Worm (Caenorhabditis elegans) whole organism, late embryonic: ENCODE results near the gene srw-90.

ENCODE experiments used
- F13H6.1 ChIP-seq: sonication (generic microtip); optimal IDR thresholded peaks from 2 replicates; lab custom pipeline; 2016; ENCODE audit warnings: missing genetic modification characterization, missing compliant biosample characterization
- K09A11.1 ChIP-seq: sonication (generic microtip); optimal IDR thresholded peaks from 2 replicates; lab custom pipeline; 2017; ENCODE audit warnings: antibody characterized with exemption, mild to moderate bottlenecking, missing genetic modification characterization, missing compliant biosample characterization; ENCODE audit not compliant: insufficient read depth
- Y22D7AL.16 ChIP-seq: sonication (generic microtip); optimal IDR thresholded peaks from 2 replicates; lab custom pipeline; 2016; ENCODE audit warnings: missing genetic modification characterization, missing compliant biosample characterization
- ahr-1 ChIP-seq: sonication (generic microtip); optimal IDR thresholded peaks from 2 replicates; lab custom pipeline; 2016; ENCODE audit warnings: missing genetic modification characterization, missing compliant biosample characterization
- ceh-14 ChIP-seq: sonication (generic microtip); optimal IDR thresholded peaks from 2 replicates; lab custom pipeline; 2016; ENCODE audit warnings: missing genotype, missing genetic modification characterization, missing compliant biosample characterization
- ceh-18 ChIP-seq: sonication (generic microtip); optimal IDR thresholded peaks from 2 replicates; lab custom pipeline; 2016; ENCODE audit warnings: missing genetic modification characterization, missing compliant biosample characterization
- ceh-22 ChIP-seq: sonication (generic microtip); optimal IDR thresholded peaks from 2 replicates; lab custom pipeline; 2017; ENCODE audit warnings: missing biosample characterization, missing genetic modification characterization
- ceh-24 ChIP-seq: sonication (generic microtip); optimal IDR thresholded peaks from 2 replicates; lab custom pipeline; 2016; ENCODE audit warnings: mild to moderate bottlenecking, missing genetic modification characterization, missing compliant biosample characterization
- ceh-30 ChIP-seq: fragments of 150-350 bp; optimal IDR thresholded peaks from 2 replicates; lab custom pipeline; 2014; ENCODE audit warnings: missing biosample characterization, missing genetic modification characterization
- ceh-34 ChIP-seq: sonication (generic microtip); optimal IDR thresholded peaks from 2 replicates; lab custom pipeline; 2016; ENCODE audit warnings: mild to moderate bottlenecking, missing genetic modification characterization, missing compliant biosample characterization
- ceh-48 ChIP-seq: sonication (generic microtip); optimal IDR thresholded peaks from 2 replicates; lab custom pipeline; 2016; ENCODE audit warnings: missing genetic modification characterization, inconsistent platforms, missing compliant biosample characterization
- ceh-6 ChIP-seq: fragments of 200-800 bp; sonication (Bioruptor generic); optimal IDR thresholded peaks from 2 replicates; lab custom pipeline; 2018; ENCODE audit warnings: mild to moderate bottlenecking, missing genetic modification characterization, missing compliant biosample characterization
- che-1 ChIP-seq: sonication (generic microtip); optimal IDR thresholded peaks from 2 replicates; lab custom pipeline; 2016; ENCODE audit warnings: mild to moderate bottlenecking, missing genetic modification characterization, missing compliant biosample characterization
- dmd-4 ChIP-seq: sonication (generic microtip); optimal IDR thresholded peaks from 2 replicates; lab custom pipeline; 2016; ENCODE audit warnings: borderline replicate concordance, missing genetic modification characterization, missing compliant biosample characterization
- dve-1 ChIP-seq: sonication (generic microtip); optimal IDR thresholded peaks from 2 replicates; lab custom pipeline; 2017; ENCODE audit warnings: antibody characterized with exemption, mild to moderate bottlenecking, missing genetic modification characterization, missing compliant biosample characterization
- elt-2 ChIP-seq: sonication (generic microtip); optimal IDR thresholded peaks from 2 replicates; lab custom pipeline; 2016; ENCODE audit warnings: missing genetic modification reagents, missing genetic modification characterization, missing compliant biosample characterization
- elt-4 ChIP-seq: sonication (generic microtip); optimal IDR thresholded peaks from 2 replicates; lab custom pipeline; 2016; ENCODE audit warnings: missing genetic modification characterization, missing compliant biosample characterization
- ets-4 ChIP-seq: sonication (generic microtip); optimal IDR thresholded peaks from 2 replicates; lab custom pipeline; 2016; ENCODE audit warnings: missing genetic modification characterization, missing compliant biosample characterization
- fkh-6 ChIP-seq: sonication (generic microtip); optimal IDR thresholded peaks from 2 replicates; lab custom pipeline; 2016; ENCODE audit warnings: missing genetic modification characterization, missing compliant biosample characterization
- gmeb-2 ChIP-seq: sonication (generic microtip); optimal IDR thresholded peaks from 2 replicates; lab custom pipeline; 2016; ENCODE audit warnings: missing genetic modification characterization, inconsistent platforms, missing compliant biosample characterization
- hlh-13 ChIP-seq: fragments of 200-800 bp; sonication (Bioruptor generic); optimal IDR thresholded peaks from 2 replicates; lab custom pipeline; 2018; ENCODE audit warnings: mild to moderate bottlenecking, missing genetic modification characterization, missing compliant biosample characterization
- hlh-30 ChIP-seq: sonication (generic microtip); optimal IDR thresholded peaks from 2 replicates; lab custom pipeline; 2017; ENCODE audit warnings: antibody characterized with exemption, missing genetic modification characterization, missing compliant biosample characterization; ENCODE audit not compliant: insufficient read depth
- lim-6 ChIP-seq: sonication (generic microtip); optimal IDR thresholded peaks from 2 replicates; lab custom pipeline; 2016; ENCODE audit warnings: missing genetic modification characterization, missing compliant biosample characterization
- lin-11 ChIP-seq: fragments of 200-800 bp; sonication (Bioruptor generic); optimal IDR thresholded peaks from 2 replicates; lab custom pipeline; 2018; ENCODE audit warnings: mild to moderate bottlenecking, missing genetic modification characterization, missing compliant biosample characterization
- madf-2 ChIP-seq: sonication (generic microtip); optimal IDR thresholded peaks from 2 replicates; lab custom pipeline; 2017; ENCODE audit warnings: missing genetic modification characterization, missing compliant biosample characterization
- mec-3 ChIP-seq: sonication (generic microtip); optimal IDR thresholded peaks from 2 replicates; lab custom pipeline; 2016; ENCODE audit warnings: borderline replicate concordance, missing genetic modification characterization, missing compliant biosample characterization
- nfya-1 ChIP-seq: sonication (generic microtip); optimal IDR thresholded peaks from 2 replicates; lab custom pipeline; 2017; ENCODE audit warnings: missing genetic modification characterization, mild to moderate bottlenecking, missing compliant biosample characterization, antibody characterized with exemption, moderate library complexity
- nhr-11 ChIP-seq: fragments of 150-350 bp; optimal IDR thresholded peaks from 2 replicates; lab custom pipeline; 2014; ENCODE audit warnings: missing biosample characterization, missing genetic modification characterization
- odd-2 ChIP-seq: sonication (generic microtip); optimal IDR thresholded peaks from 2 replicates; lab custom pipeline; 2017; ENCODE audit warnings: antibody characterized with exemption, mild to moderate bottlenecking, missing genetic modification characterization, missing compliant biosample characterization
- pha-2 ChIP-seq: sonication (generic microtip); optimal IDR thresholded peaks from 2 replicates; lab custom pipeline; 2017; ENCODE audit warnings: mild to moderate bottlenecking, missing genetic modification characterization, missing compliant biosample characterization
- pha-4 ChIP-seq: fragments of 150-350 bp; optimal IDR thresholded peaks from 2 replicates; lab custom pipeline; 2018; ENCODE audit warnings: missing biosample characterization, missing genetic modification reagents, missing genetic modification characterization
- pqm-1 ChIP-seq: sonication (generic microtip); optimal IDR thresholded peaks from 2 replicates; lab custom pipeline; 2016; ENCODE audit warnings: missing genetic modification characterization, missing compliant biosample characterization
- pros-1 ChIP-seq: fragments of 150-350 bp; optimal IDR thresholded peaks from 2 replicates; lab custom pipeline; 2014; ENCODE audit warnings: missing biosample characterization, missing genetic modification reagents, missing genetic modification characterization
- ref-2 ChIP-seq: sonication (generic microtip); optimal IDR thresholded peaks from 2 replicates; lab custom pipeline; 2016; ENCODE audit warnings: missing genetic modification characterization, missing compliant biosample characterization
- rnt-1 ChIP-seq: sonication (generic microtip); optimal IDR thresholded peaks from 2 replicates; lab custom pipeline; 2016; ENCODE audit warnings: missing genetic modification characterization, missing compliant biosample characterization
- sox-2 ChIP-seq: fragments of 200-800 bp; sonication (Bioruptor generic); IDR thresholded peaks from 2 replicates; pipeline ENCODE4 v1.3.6; 2022; ENCODE audit warnings: missing genetic modification reagents, missing genetic modification characterization, missing compliant biosample characterization
- sox-4 ChIP-seq: sonication (generic microtip); optimal IDR thresholded peaks from 2 replicates; lab custom pipeline; 2017; ENCODE audit warnings: mild to moderate bottlenecking, missing genetic modification characterization, inconsistent platforms, missing compliant biosample characterization
- tbx-2 ChIP-seq: sonication (generic microtip); optimal IDR thresholded peaks from 2 replicates; lab custom pipeline; 2016; ENCODE audit warnings: missing genetic modification characterization, missing compliant biosample characterization
- tbx-7 ChIP-seq: sonication (generic microtip); optimal IDR thresholded peaks from 2 replicates; lab custom pipeline; 2016; ENCODE audit warnings: missing genotype, missing genetic modification characterization, missing compliant biosample characterization
- ttx-3 ChIP-seq: sonication (generic microtip); optimal IDR thresholded peaks from 2 replicates; lab custom pipeline; 2016; ENCODE audit warnings: missing genetic modification reagents, missing genetic modification characterization, missing compliant biosample characterization
- unc-42 ChIP-seq: sonication (generic microtip); optimal IDR thresholded peaks from 2 replicates; lab custom pipeline; 2016; ENCODE audit warnings: missing genotype, missing genetic modification characterization, missing compliant biosample characterization
- unc-55 ChIP-seq: sonication (generic microtip); optimal IDR thresholded peaks from 2 replicates; lab custom pipeline; 2017; ENCODE audit warnings: missing biosample characterization, missing genetic modification reagents, missing genetic modification characterization
- unc-86 ChIP-seq: sonication (generic microtip); optimal IDR thresholded peaks from 2 replicates; lab custom pipeline; 2016; ENCODE audit warnings: missing genetic modification characterization, missing compliant biosample characterization

The srw-90 gene

DNA sequence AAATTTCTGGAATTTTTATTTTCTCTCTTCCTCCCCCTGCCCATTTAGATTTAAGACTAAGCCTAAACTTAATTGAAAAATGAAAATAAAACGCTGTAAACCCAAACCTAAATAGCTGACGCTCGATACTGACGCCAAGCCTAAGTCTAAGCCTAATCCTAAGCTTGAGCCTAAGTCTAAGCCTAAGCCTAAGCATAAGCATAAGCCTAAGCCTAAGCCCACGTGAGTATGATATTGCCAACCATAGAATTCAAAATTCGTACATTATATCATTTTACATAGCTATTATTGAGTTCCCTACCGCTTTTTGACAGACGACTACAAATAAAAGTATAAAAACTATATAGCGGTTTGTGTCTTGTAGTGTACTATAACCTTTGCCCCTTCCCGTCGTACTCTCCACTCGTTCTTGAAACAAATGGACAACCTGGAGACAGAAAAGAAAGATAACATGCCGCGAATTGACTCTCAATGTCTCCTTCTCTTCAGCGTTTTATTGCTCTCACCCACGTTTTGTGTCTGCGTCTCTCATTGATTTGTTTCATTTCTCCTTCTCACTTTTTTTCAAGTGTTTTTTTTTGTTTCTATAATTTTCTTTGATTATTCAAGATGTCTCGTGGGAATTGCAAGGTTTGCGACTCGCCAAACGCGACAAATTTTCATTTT is 41.5 kb downstream of the srw-90 start, which contains the start of gene nhr-256:
Gene nhr-256 (plus strand): TSS at position 567 of the 666 bp plus-strand sequence.
- TF ChIP-seq pros-1 (tag; lab: Kevin White, UChicago) (no peak), dve-1 (tag; lab: Kevin White, UChicago) (peak; percentile 17), rnt-1 (no peak), lim-6 (tag; lab: Kevin White, UChicago) (no peak), ets-4 (peak; percentile 22), tbx-2 (tag; lab: Kevin White, UChicago) (peak; percentile 33), pha-4 (no peak), ceh-18 (tag; lab: Kevin White, UChicago) (peak; percentile 21), nfya-1 (peak; percentile 33), madf-2 (tag; lab: Kevin White, UChicago) (no peak), lin-11 (no peak), K09A11.1 (tag; lab: Kevin White, UChicago) (no peak), ahr-1 (tag; lab: Kevin White, UChicago) (no peak), ceh-48 (no peak), unc-86 (no peak), elt-2 (tag; lab: Kevin White, UChicago) (peak; percentile 64), ceh-30 (peak; percentile 80), ceh-34 (tag; lab: Kevin White, UChicago) (no peak), unc-42 (tag; lab: Kevin White, UChicago) (peak; percentile 4), pha-2 (tag; lab: Kevin White, UChicago) (no peak), che-1 (no peak), ceh-24 (no peak), ref-2 (tag; lab: Kevin White, UChicago) (no peak), unc-55 (GFP tag; lab: Kevin White, UChicago) (peak; percentile 28), mec-3 (tag; lab: Kevin White, UChicago) (no peak), fkh-6 (tag; lab: Kevin White, UChicago) (no peak), ceh-14 (no peak), pqm-1 (tag; lab: Kevin White, UChicago) (peak; percentile 2)

DNA sequence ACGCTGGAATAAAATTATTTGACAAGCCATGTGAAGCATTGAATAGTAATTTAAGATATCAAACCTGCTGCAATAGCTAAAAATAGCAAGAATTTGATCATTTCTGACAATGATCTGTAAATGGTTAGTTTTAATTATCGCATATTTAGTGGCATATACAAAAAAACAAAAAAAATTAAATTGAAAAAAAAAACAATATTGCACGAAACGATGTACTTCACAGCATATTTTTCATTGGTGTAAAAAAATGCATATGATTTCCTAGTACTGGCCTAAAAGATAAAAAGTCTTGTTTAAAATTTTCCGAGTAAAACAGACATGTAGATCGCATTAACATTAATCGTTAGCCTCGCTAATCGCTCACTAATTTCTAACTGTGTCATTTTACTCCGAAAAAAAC is 47.2 kb downstream of the srw-90 start, which contains the start of gene ZK697.8:
Gene ZK697.8 (minus strand): TSS at position 101 of the 400 bp plus-strand sequence.
- TF ChIP-seq gmeb-2 (tag; lab: Kevin White, UChicago) (no peak), sox-4 (tag; lab: Kevin White, UChicago) (no peak), Y22D7AL.16 (tag; lab: Kevin White, UChicago) (no peak), elt-4 (tag; lab: Kevin White, UChicago) (no peak), ceh-6 (GFP tag; lab: Kevin White, UChicago) (no peak), F13H6.1 (tag; lab: Kevin White, UChicago) (no peak), nhr-11 (tag; lab: Kevin White, UChicago) (no peak), ets-4 (no peak), unc-55 (GFP tag; lab: Kevin White, UChicago) (no peak), pqm-1 (tag; lab: Kevin White, UChicago) (no peak), dmd-4 (no peak), ttx-3 (tag; lab: Kevin White, UChicago) (no peak), tbx-7 (no peak)
- TF ChIP-seq, all 69 proteins: peak for 0

ce11 chrV:1751449-1751848 is 49.6 kb downstream of the srw-90 start, which contains the start of gene srh-199:
Gene srh-199 (minus strand): TSS chrV:1751549.
- TF ChIP-seq ceh-22 (tag; lab: Kevin White, UChicago) (no peak), ceh-18 (tag; lab: Kevin White, UChicago) (no peak), unc-55 (GFP tag; lab: Kevin White, UChicago) (no peak), pqm-1 (tag; lab: Kevin White, UChicago) (no peak), lin-11 (no peak), dve-1 (tag; lab: Kevin White, UChicago) (no peak), sox-2 (GFP tag; lab: Robert Waterston, UW) (no peak), unc-86 (no peak), elt-4 (tag; lab: Kevin White, UChicago) (no peak), pha-4 (no peak), odd-2 (tag; lab: Kevin White, UChicago) (no peak), hlh-13 (GFP tag; lab: Kevin White, UChicago) (no peak), hlh-30 (tag; lab: Kevin White, UChicago) (no peak)
